Fruit fly (Drosophila melanogaster) S2 (cell line): ENCODE measurements around the gene t-cup.

Experiments used
- CG8478 ChIP-seq: fragments of >200 bp; optimal IDR thresholded peaks from 2 replicates; lab custom pipeline; 2018
- CTCF ChIP-seq, 2 experiments: fragments of >200 bp; optimal IDR thresholded peaks; 2 replicates each; lab custom pipeline; 2018

DNA sequence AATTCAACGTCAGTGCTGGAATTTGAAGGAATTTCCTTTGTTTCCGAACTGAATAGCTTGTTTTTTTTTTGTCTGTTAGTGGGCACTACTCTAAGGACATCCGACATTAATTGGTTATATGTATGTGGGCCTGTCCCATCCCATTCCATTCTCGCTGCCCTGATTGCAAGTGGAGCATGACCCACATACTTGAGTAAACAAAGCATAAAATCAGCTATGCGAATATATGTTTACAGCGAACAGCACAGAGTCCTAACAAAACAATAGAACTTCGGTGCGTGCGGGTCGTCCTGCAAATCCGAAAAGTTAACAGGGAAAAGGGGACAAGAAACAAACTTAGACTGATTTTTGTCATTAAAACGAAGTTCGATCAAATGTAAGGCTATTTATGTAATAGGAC, 8.5 kb upstream of the t-cup start:
- TF ChIP-seq CTCF (optimal IDR thresholded peaks at IDR 0.05; lab: Kevin White, UChicago) (no peak), CG8478 (no peak)
